Worm (Caenorhabditis elegans) whole organism, L1 larva: ENCODE results near the gene R01H2.2.

Source experiments
- ces-1 ChIP-seq: fragments of 150-350 bp; optimal IDR thresholded peaks from 2 replicates; lab custom pipeline; 2014; ENCODE audit warnings: missing biosample characterization, missing genetic modification reagents, missing genetic modification characterization
- elt-2 ChIP-seq: sonication (generic microtip); optimal IDR thresholded peaks from 2 replicates; lab custom pipeline; 2016; ENCODE audit warnings: missing genetic modification characterization, mild to moderate bottlenecking, inconsistent platforms, missing compliant biosample characterization, missing genetic modification reagents
- lin-15B ChIP-seq: fragments of 150-350 bp; sonication (generic microtip); optimal IDR thresholded peaks from 3 replicates; lab custom pipeline; 2014; ENCODE audit warnings: missing biosample characterization, missing genetic modification characterization
- mab-9 ChIP-seq: fragments of 200-800 bp; sonication (Bioruptor generic); IDR thresholded peaks from 2 replicates; pipeline ENCODE4 v1.3.6; 2022; ENCODE audit warnings: missing genetic modification reagents, missing genetic modification characterization, missing compliant biosample characterization
- unc-130 ChIP-seq: fragments of 150-350 bp; optimal IDR thresholded peaks from 2 replicates; lab custom pipeline; 2017; ENCODE audit warnings: missing biosample characterization, missing genetic modification characterization, inconsistent platforms
- unc-86 ChIP-seq: sonication (generic microtip); optimal IDR thresholded peaks from 2 replicates; lab custom pipeline; 2016; ENCODE audit warnings: missing genetic modification characterization, missing compliant biosample characterization
- xbp-1 ChIP-seq: sonication (generic microtip); optimal IDR thresholded peaks from 2 replicates; lab custom pipeline; 2016; ENCODE audit warnings: missing genetic modification characterization, missing compliant biosample characterization
- ztf-11 ChIP-seq, 2 experiments: sonication (generic microtip); optimal IDR thresholded peaks; 2 replicates each; lab custom pipeline; 2016 to 2017; ENCODE audit warnings: missing genetic modification characterization in 2 of 2, missing biosample characterization in 1 of 2, missing compliant biosample characterization in 1 of 2

The R01H2.2 gene

DNA sequence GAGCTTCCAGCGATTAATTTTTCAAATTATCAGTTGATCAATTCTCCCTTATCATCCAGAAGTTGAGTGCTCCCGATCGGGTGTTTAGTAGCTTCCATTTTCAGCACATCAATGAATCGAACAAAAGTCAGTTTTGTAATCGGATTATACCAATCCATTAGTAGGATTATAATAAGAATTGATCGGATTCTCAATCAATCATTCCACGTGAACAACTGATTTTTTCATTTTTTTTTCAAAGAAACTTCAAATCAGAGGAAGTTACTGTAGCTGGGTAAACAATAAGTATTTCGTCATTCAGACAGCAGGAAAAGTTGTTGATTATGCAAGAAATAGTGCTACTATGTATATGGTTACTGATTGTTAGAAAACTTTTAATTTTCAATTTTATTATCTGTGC, 50.5 kb downstream of the R01H2.2 start:
- TF ChIP-seq unc-86 (tag; lab: Kevin White, UChicago) (no peak), ztf-11 (tag; optimal IDR thresholded peaks at IDR 0.05; lab: Kevin White, UChicago) (no peak), unc-130 (tag; lab: Kevin White, UChicago) (no peak), mab-9 (GFP tag; lab: Robert Waterston, UW) (no peak), elt-2 (tag; lab: Kevin White, UChicago) (peak; percentile 48)

ce11 chrIII:7107965-7108364, 51.6 kb downstream of the R01H2.2 start, which contains the start of gene odd-1:
odd-1 (plus strand) TSS chrIII:7108313.
- TF ChIP-seq ces-1 (no peak), xbp-1 (tag; lab: Kevin White, UChicago) (no peak), lin-15B (tag; lab: Kevin White, UChicago) (no peak), unc-86 (tag; lab: Kevin White, UChicago) (no peak), elt-2 (tag; lab: Kevin White, UChicago) (peak; percentile 7)
